Fruit fly (Drosophila melanogaster) whole organism, embryonic: ENCODE measurements around the gene fzy.
A peak's percentile ranks its signal among the peaks of the same experiment; 100 is the strongest.

Experiments used
- Bgb ChIP-seq: fragments of 200-800 bp; sonication (Bioruptor generic); IDR thresholded peaks from 2 replicates; pipeline ENCODE4 v1.3.6; 2022; ENCODE audit warnings: missing biosample characterization, missing genetic modification characterization; ENCODE audit not compliant: partially characterized antibody
- Bteb2 ChIP-seq: fragments of 200-800 bp; sonication (Bioruptor generic); optimal IDR thresholded peaks from 2 replicates; lab custom pipeline; 2016; ENCODE audit warnings: missing biosample characterization, missing genetic modification characterization
- CG10147 ChIP-seq: fragments of 200-800 bp; sonication (Bioruptor generic); optimal IDR thresholded peaks from 2 replicates; lab custom pipeline; 2019; ENCODE audit warnings: missing biosample characterization, mild to moderate bottlenecking, missing genetic modification characterization, moderate library complexity
- CG10431 ChIP-seq: fragments of 200-800 bp; sonication (Bioruptor generic); optimal IDR thresholded peaks from 3 replicates; lab custom pipeline; 2018; ENCODE audit warnings: missing biosample characterization, mild to moderate bottlenecking, missing genetic modification characterization
- CG10979 ChIP-seq: fragments of 200-800 bp; sonication (Bioruptor generic); optimal IDR thresholded peaks from 2 replicates; lab custom pipeline; 2018; ENCODE audit warnings: missing biosample characterization, mild to moderate bottlenecking, missing genetic modification characterization, moderate library complexity
- CG11398 ChIP-seq: fragments of 200-800 bp; sonication (Bioruptor generic); optimal IDR thresholded peaks from 2 replicates; lab custom pipeline; 2016; ENCODE audit warnings: missing biosample characterization, missing genetic modification characterization
- CG12071 ChIP-seq: fragments of 200-800 bp; sonication (Bioruptor generic); optimal IDR thresholded peaks from 3 replicates; lab custom pipeline; 2018; ENCODE audit warnings: missing biosample characterization, mild to moderate bottlenecking, missing genetic modification characterization
- CG12155 ChIP-seq: fragments of 200-800 bp; sonication (Bioruptor generic); optimal IDR thresholded peaks from 3 replicates; lab custom pipeline; 2016; ENCODE audit warnings: missing biosample characterization, missing genetic modification characterization
- CG16815 ChIP-seq: fragments of 200-800 bp; sonication (Bioruptor generic); optimal IDR thresholded peaks from 3 replicates; lab custom pipeline; 2017; ENCODE audit warnings: missing biosample characterization, mild to moderate bottlenecking, missing genetic modification characterization
- CG17186 ChIP-seq: fragments of 200-800 bp; sonication (Bioruptor generic); optimal IDR thresholded peaks from 3 replicates; lab custom pipeline; 2017; ENCODE audit warnings: missing biosample characterization, missing genetic modification reagents, missing genetic modification characterization
- CG18619 ChIP-seq: fragments of 200-800 bp; sonication (Bioruptor generic); optimal IDR thresholded peaks from 3 replicates; lab custom pipeline; 2017; ENCODE audit warnings: missing biosample characterization, mild to moderate bottlenecking, missing genetic modification characterization
- CG2202 ChIP-seq: fragments of 200-800 bp; sonication (Bioruptor generic); optimal IDR thresholded peaks from 2 replicates; lab custom pipeline; 2018; ENCODE audit warnings: missing biosample characterization, mild to moderate bottlenecking, missing genetic modification characterization
- CG30403 ChIP-seq: fragments of 200-800 bp; sonication (Bioruptor generic); optimal IDR thresholded peaks from 3 replicates; lab custom pipeline; 2016; ENCODE audit warnings: missing biosample characterization, missing genetic modification characterization
- CG6254 ChIP-seq: fragments of 200-800 bp; sonication (Bioruptor generic); optimal IDR thresholded peaks from 3 replicates; lab custom pipeline; 2017; ENCODE audit warnings: mild to moderate bottlenecking, missing biosample characterization, missing genetic modification reagents, missing genetic modification characterization
- CG6765 ChIP-seq: fragments of 200-800 bp; sonication (Bioruptor generic); optimal IDR thresholded peaks from 3 replicates; lab custom pipeline; 2017; ENCODE audit warnings: missing biosample characterization, mild to moderate bottlenecking, missing genetic modification characterization
- CG7745 ChIP-seq: fragments of 200-800 bp; sonication (Bioruptor generic); optimal IDR thresholded peaks from 2 replicates; lab custom pipeline; 2018; ENCODE audit warnings: missing biosample characterization, mild to moderate bottlenecking, missing genetic modification characterization, moderate library complexity
- CG8359 ChIP-seq: fragments of 200-800 bp; sonication (Bioruptor generic); optimal IDR thresholded peaks from 2 replicates; lab custom pipeline; 2017; ENCODE audit warnings: missing biosample characterization, mild to moderate bottlenecking, missing genetic modification characterization, borderline replicate concordance
- Drgx ChIP-seq: fragments of 200-800 bp; sonication (Bioruptor generic); IDR thresholded peaks from 2 replicates; pipeline ENCODE4 v1.3.6; 2022; ENCODE audit warnings: missing biosample characterization, missing genetic modification characterization
- ERR ChIP-seq: fragments of 200-800 bp; sonication (Bioruptor generic); optimal IDR thresholded peaks from 2 replicates; lab custom pipeline; 2016; ENCODE audit warnings: missing biosample characterization, missing genetic modification characterization
- Lim3 ChIP-seq: fragments of 200-800 bp; sonication (Bioruptor generic); IDR thresholded peaks from 2 replicates; pipeline ENCODE4 v1.3.6; 2022; ENCODE audit warnings: missing biosample characterization, missing genetic modification characterization
- NFAT ChIP-seq: fragments of 200-800 bp; sonication (Bioruptor generic); IDR thresholded peaks from 2 replicates; pipeline ENCODE4 v1.3.6; 2022; ENCODE audit warnings: missing biosample characterization, missing genetic modification characterization
- Neu2 ChIP-seq: fragments of 200-800 bp; sonication (Bioruptor generic); optimal IDR thresholded peaks from 3 replicates; lab custom pipeline; 2016; ENCODE audit warnings: missing biosample characterization, missing genetic modification characterization, borderline replicate concordance
- NfI ChIP-seq: fragments of 200-800 bp; sonication (Bioruptor generic); optimal IDR thresholded peaks from 3 replicates; lab custom pipeline; 2018; ENCODE audit warnings: missing biosample characterization, mild to moderate bottlenecking, missing genetic modification characterization, moderate library complexity
- Oaz ChIP-seq: fragments of 200-800 bp; sonication (Bioruptor generic); IDR thresholded peaks from 2 replicates; pipeline ENCODE4 v1.3.6; 2022; ENCODE audit warnings: missing biosample characterization, missing genetic modification characterization
- Oli ChIP-seq: fragments of 200-800 bp; sonication (Bioruptor generic); optimal IDR thresholded peaks from 2 replicates; lab custom pipeline; 2018; ENCODE audit warnings: missing biosample characterization, mild to moderate bottlenecking, missing genetic modification characterization, moderate library complexity
- Optix ChIP-seq: fragments of 200-800 bp; sonication (Bioruptor generic); IDR thresholded peaks from 3 replicates; pipeline ENCODE4 v1.3.6; 2022; ENCODE audit warnings: missing biosample characterization, missing genetic modification characterization
- Pdp1 ChIP-seq, 2 experiments: fragments of 200-800 bp; sonication (Bioruptor generic); optimal IDR thresholded peaks; 3 replicates each; lab custom pipeline; 2016; ENCODE audit warnings: missing biosample characterization in 2 of 2, missing genetic modification characterization in 2 of 2, mild to moderate bottlenecking in 1 of 2, moderate library complexity in 1 of 2
- ab ChIP-seq: fragments of 200-800 bp; sonication (Bioruptor generic); optimal IDR thresholded peaks from 2 replicates; lab custom pipeline; 2016; ENCODE audit warnings: missing biosample characterization, missing genetic modification characterization
- aop ChIP-seq: fragments of 200-800 bp; sonication (Bioruptor generic); IDR thresholded peaks from 2 replicates; pipeline ENCODE4 v1.3.6; 2022; ENCODE audit warnings: missing biosample characterization, missing genetic modification characterization
- ara ChIP-seq: fragments of 200-800 bp; sonication (Bioruptor generic); IDR thresholded peaks from 2 replicates; pipeline ENCODE4 v1.3.6; 2022; ENCODE audit warnings: missing biosample characterization, missing genetic modification characterization
- az2 ChIP-seq: fragments of 200-800 bp; sonication (Bioruptor generic); optimal IDR thresholded peaks from 3 replicates; lab custom pipeline; 2016; ENCODE audit warnings: missing biosample characterization, missing genetic modification characterization
- dmrt11E ChIP-seq: fragments of 200-800 bp; sonication (Bioruptor generic); optimal IDR thresholded peaks from 3 replicates; lab custom pipeline; 2018; ENCODE audit warnings: missing biosample characterization, mild to moderate bottlenecking, missing genetic modification characterization, moderate library complexity
- dysf ChIP-seq: fragments of 200-800 bp; sonication (Bioruptor generic); IDR thresholded peaks from 3 replicates; pipeline ENCODE4 v1.3.6; 2022; ENCODE audit warnings: missing biosample characterization, missing genetic modification characterization
- fru ChIP-seq: fragments of >200 bp; optimal IDR thresholded peaks from 2 replicates; lab custom pipeline; 2017
- jing ChIP-seq: fragments of 200-800 bp; sonication (Bioruptor generic); optimal IDR thresholded peaks from 2 replicates; lab custom pipeline; 2018; ENCODE audit warnings: missing biosample characterization, mild to moderate bottlenecking, missing genetic modification characterization
- nom ChIP-seq: fragments of 200-800 bp; sonication (Bioruptor generic); optimal IDR thresholded peaks from 2 replicates; lab custom pipeline; 2017; ENCODE audit warnings: missing biosample characterization, missing genetic modification characterization, mild to moderate bottlenecking, moderate library complexity, missing genetic modification reagents
- onecut ChIP-seq: fragments of 200-800 bp; sonication (Bioruptor generic); IDR thresholded peaks from 2 replicates; pipeline ENCODE4 v1.3.6; 2022; ENCODE audit warnings: missing biosample characterization, missing genetic modification characterization
- repo ChIP-seq: fragments of 200-800 bp; sonication (Bioruptor generic); optimal IDR thresholded peaks from 2 replicates; lab custom pipeline; 2016; ENCODE audit warnings: missing biosample characterization, missing genetic modification characterization
- run ChIP-seq: fragments of 200-800 bp; sonication (Bioruptor generic); optimal IDR thresholded peaks from 3 replicates; lab custom pipeline; 2018; ENCODE audit warnings: missing biosample characterization, mild to moderate bottlenecking, missing genetic modification characterization
- schlank ChIP-seq: fragments of 200-800 bp; sonication (Bioruptor generic); optimal IDR thresholded peaks from 2 replicates; lab custom pipeline; 2018; ENCODE audit warnings: missing biosample characterization, mild to moderate bottlenecking, missing genetic modification characterization
- sens-2 ChIP-seq: fragments of 200-800 bp; sonication (Bioruptor generic); IDR thresholded peaks from 2 replicates; pipeline ENCODE4 v1.3.6; 2022; ENCODE audit warnings: missing biosample characterization, missing genetic modification characterization
- shn ChIP-seq: fragments of 200-800 bp; sonication (Bioruptor generic); optimal IDR thresholded peaks from 3 replicates; lab custom pipeline; 2016; ENCODE audit warnings: missing biosample characterization, missing genetic modification characterization
- sisA ChIP-seq: fragments of 200-800 bp; sonication (Bioruptor generic); IDR thresholded peaks from 2 replicates; pipeline ENCODE4 v1.3.6; 2022; ENCODE audit warnings: missing biosample characterization, missing genetic modification characterization
- ssp ChIP-seq: fragments of 200-800 bp; sonication (Bioruptor generic); IDR thresholded peaks from 2 replicates; pipeline ENCODE4 v1.3.6; 2022; ENCODE audit warnings: missing biosample characterization, missing genetic modification characterization
- sug ChIP-seq: fragments of 200-800 bp; optimal IDR thresholded peaks from 2 replicates; lab custom pipeline; 2019; ENCODE audit warnings: missing biosample characterization, mild to moderate bottlenecking, missing genetic modification characterization, moderate library complexity
- tap ChIP-seq: fragments of 200-800 bp; optimal IDR thresholded peaks from 3 replicates; lab custom pipeline; 2019; ENCODE audit warnings: missing biosample characterization, mild to moderate bottlenecking, missing genetic modification characterization, moderate library complexity
- tgo ChIP-seq: fragments of 200-800 bp; sonication (Bioruptor generic); IDR thresholded peaks from 3 replicates; pipeline ENCODE4 v1.3.6; 2022; ENCODE audit warnings: missing biosample characterization, missing genetic modification characterization
- usp ChIP-seq: fragments of >200 bp; optimal IDR thresholded peaks from 2 replicates; lab custom pipeline; 2017; ENCODE audit warnings: missing biosample characterization, missing genetic modification characterization
- vvl ChIP-seq: fragments of 200-800 bp; sonication (Bioruptor generic); IDR thresholded peaks from 2 replicates; pipeline ENCODE4 v1.3.6; 2022; ENCODE audit warnings: missing biosample characterization, missing genetic modification characterization
- wdn ChIP-seq: fragments of 200-800 bp; sonication (Bioruptor generic); IDR thresholded peaks from 2 replicates; pipeline ENCODE4 v1.3.6; 2022; ENCODE audit warnings: missing biosample characterization, missing genetic modification characterization

Gene fzy

DNA sequence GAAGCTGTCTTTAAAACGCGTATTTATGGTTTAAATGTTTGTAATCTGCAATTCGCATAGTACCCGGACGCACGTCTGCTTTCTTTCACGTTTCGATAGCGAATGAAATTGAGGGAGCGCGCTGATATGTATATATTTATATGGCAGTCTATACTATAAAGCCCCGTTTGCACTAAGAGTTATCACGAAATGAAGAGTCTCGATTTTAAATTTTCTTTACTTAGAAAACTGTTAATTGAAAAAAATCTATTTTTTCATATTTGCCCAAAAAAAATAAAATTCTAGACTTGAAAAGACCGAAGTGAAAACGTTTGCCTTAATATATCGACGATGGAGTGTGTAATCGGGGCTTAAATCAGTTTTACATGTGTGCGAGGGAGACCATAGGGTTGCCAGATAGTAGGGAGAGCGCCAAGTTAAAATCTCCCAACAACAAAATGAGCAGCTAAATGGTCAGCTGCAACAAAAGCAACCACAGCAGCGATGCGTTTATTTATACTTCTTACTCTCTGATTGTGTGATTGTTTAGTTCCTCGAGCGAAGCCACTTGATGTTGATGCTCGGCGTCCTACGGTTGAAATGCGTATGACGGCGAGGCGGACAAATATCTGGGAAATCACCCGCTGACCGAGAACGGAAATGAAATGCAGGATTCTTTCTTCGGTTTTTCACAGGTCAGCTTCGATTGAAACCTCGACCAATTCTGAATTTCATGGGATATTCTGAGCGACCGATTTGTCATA is 14.9 kb downstream of the fzy start, which contains the start of gene cact (continued):
- TF ChIP-seq onecut (GFP tag; lab: Robert Waterston, UW) (peak; percentile 66), NFAT (GFP tag; lab: Robert Waterston, UW) (peak; percentile 87), tgo (GFP tag; lab: Robert Waterston, UW) (peak; percentile 90), Drgx (GFP tag; lab: Robert Waterston, UW) (peak; percentile 91), Bgb (peak; percentile 36; the same call in 1 of the 2 replicates), sug (tag; lab: Kevin White, UChicago) (peak; percentile 88), ERR (GFP tag; lab: Kevin White, UChicago) (peak; percentile 90), fru (lab: Kevin White, UChicago) (no peak), CG10147 (GFP tag; lab: Kevin White, UChicago) (peak; percentile 92), CG17186 (peak; percentile 73), az2 (GFP tag; lab: Kevin White, UChicago) (peak; percentile 95), repo (GFP tag; lab: Kevin White, UChicago) (peak; percentile 91), usp (GFP tag; lab: Kevin White, UChicago) (no peak), tap (tag; lab: Kevin White, UChicago) (peak; percentile 71), Bteb2 (GFP tag; lab: Kevin White, UChicago) (peak; percentile 96), CG6765 (GFP tag; lab: Kevin White, UChicago) (peak; percentile 63), CG16815 (GFP tag; lab: Kevin White, UChicago) (peak; percentile 88), CG11398 (GFP tag; lab: Kevin White, UChicago) (peak; percentile 91), CG12155 (GFP tag; lab: Kevin White, UChicago) (peak; percentile 95), CG10431 (GFP tag; lab: Kevin White, UChicago) (peak; percentile 61), dmrt11E (tag; lab: Kevin White, UChicago) (peak; percentile 94), Oli (peak; percentile 92), CG7745 (tag; lab: Kevin White, UChicago) (peak; percentile 15), CG30403 (GFP tag; lab: Kevin White, UChicago) (peak; percentile 97), shn (GFP tag; lab: Kevin White, UChicago) (peak; percentile 91), CG8359 (GFP tag; lab: Kevin White, UChicago) (peak; percentile 60), ab (peak; percentile 47), schlank (tag; lab: Kevin White, UChicago) (peak; percentile 80), dysf (peak; percentile 91), sens-2 (peak; percentile 69; the same call in 1 of the 2 replicates), CG10979 (tag; lab: Kevin White, UChicago) (peak; percentile 89), Lim3 (0 out of 2 replicates have a peak, but pooled peaks have one; percentile 55), vvl (peak; percentile 96), ara (GFP tag; lab: Robert Waterston, UW) (peak; percentile 79), jing (peak; percentile 75), CG18619 (GFP tag; lab: Kevin White, UChicago) (peak; percentile 90), wdn (GFP tag; lab: Robert Waterston, UW) (peak; percentile 73), Optix (GFP tag; lab: Robert Waterston, UW) (peak; percentile 83; the same call in 2 of the 3 replicates), Pdp1 (GFP tag; optimal IDR thresholded peaks at IDR 0.05; lab: Kevin White, UChicago) (peak; percentile 92 to 94), run (tag; lab: Kevin White, UChicago) (peak; percentile 89), nom (GFP tag; lab: Kevin White, UChicago) (peak; percentile 73), aop (GFP tag; lab: Robert Waterston, UW) (no peak), CG2202 (tag; lab: Kevin White, UChicago) (peak; percentile 76), CG12071 (peak; percentile 68), Oaz (GFP tag; lab: Robert Waterston, UW) (peak; percentile 71), CG6254 (GFP tag; lab: Kevin White, UChicago) (peak; percentile 78), Neu2 (GFP tag; lab: Kevin White, UChicago) (peak; percentile 60), NfI (peak; percentile 92), ssp (GFP tag; lab: Robert Waterston, UW) (peak; percentile 94), sisA (peak; percentile 88)
